Worm (Caenorhabditis elegans) whole organism, late embryonic: ENCODE data around the gene K06H6.2.

Source experiments
- fkh-6 ChIP-seq: sonication (generic microtip); optimal IDR thresholded peaks from 2 replicates; lab custom pipeline; 2016; ENCODE audit warnings: missing genetic modification characterization, missing compliant biosample characterization
- pat-9 ChIP-seq: fragments of 200-800 bp; sonication (Bioruptor generic); optimal IDR thresholded peaks from 2 replicates; lab custom pipeline; 2018; ENCODE audit warnings: mild to moderate bottlenecking, missing genetic modification characterization, moderate library complexity, missing compliant biosample characterization

DNA sequence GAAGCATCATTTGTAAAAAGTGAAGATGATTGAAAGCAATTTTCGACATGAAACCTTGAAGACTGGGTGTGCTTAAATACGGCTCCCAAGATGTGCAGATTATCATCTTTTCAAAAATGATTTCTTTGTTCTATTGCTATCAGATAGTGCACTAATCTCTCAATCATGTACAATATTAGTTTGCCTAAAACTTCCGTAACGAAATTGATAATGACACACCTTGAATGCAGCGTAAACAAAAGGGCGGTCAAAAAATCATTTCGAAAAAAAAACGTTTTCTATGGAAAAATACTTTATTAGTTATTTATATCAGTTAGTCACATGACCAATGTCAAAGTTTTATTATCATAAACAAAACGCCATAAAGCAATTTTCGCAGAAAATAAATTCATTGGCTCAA, 37.3 kb downstream of the K06H6.2 start, which contains the start of gene F48G7.5:
- TF ChIP-seq pat-9 (no peak), fkh-6 (tag; lab: Kevin White, UChicago) (no peak)
